Worm (Caenorhabditis elegans) whole organism, L4 larva: Measurements from ENCODE around the gene rpn-5.

ENCODE experiments used
- nhr-76 ChIP-seq: fragments of 150-350 bp; optimal IDR thresholded peaks from 2 replicates; lab custom pipeline; 2014; ENCODE audit warnings: missing biosample characterization, missing genetic modification characterization
- snpc-4 ChIP-seq: fragments of 150-350 bp; optimal IDR thresholded peaks from 2 replicates; lab custom pipeline; 2014; ENCODE audit warnings: missing biosample characterization, missing genetic modification characterization
- zag-1 ChIP-seq: fragments of 150-350 bp; optimal IDR thresholded peaks from 2 replicates; lab custom pipeline; 2014; ENCODE audit warnings: missing biosample characterization, missing genetic modification characterization

- no peak for TF ChIP-seq zag-1 (tag; lab: Kevin White, UChicago)
- TF ChIP-seq nhr-76 (tag; lab: Kevin White, UChicago) = no peak
- TF ChIP-seq snpc-4 (tag; lab: Kevin White, UChicago) = no peak
Observed at ce11 chrII:4684852-4685251, 13.4 kb downstream of the rpn-5 start.
